Worm (Caenorhabditis elegans): ENCODE data around the gene Y27F2A.6.

DNA sequence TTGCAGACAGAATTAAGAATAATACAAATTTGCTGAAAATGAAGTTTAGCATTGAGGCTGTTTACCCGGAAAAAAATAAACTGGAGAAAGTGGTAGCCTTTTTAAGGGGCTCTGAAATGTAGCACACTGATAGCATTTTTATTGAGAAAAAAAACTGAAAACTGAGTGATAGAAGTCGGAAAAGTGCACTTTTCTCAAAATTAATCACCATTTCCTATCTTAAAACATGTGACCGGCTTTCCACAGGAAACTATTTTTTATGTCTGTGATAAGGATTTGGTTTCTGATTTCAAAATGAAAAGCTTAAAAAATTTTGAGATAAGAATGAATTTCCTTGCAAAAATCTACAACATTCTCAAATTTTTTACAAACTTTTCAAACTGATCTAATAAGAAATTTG is 37.5 kb upstream of the Y27F2A.6 start, which contains the start of gene ZC239.22:
- TF ChIP-seq snpc-4 (tag; optimal IDR thresholded peaks at IDR 0.05) = no peak
- no peak for TF ChIP-seq unc-62 (GFP tag; optimal IDR thresholded peaks at IDR 0.05)
- TF ChIP-seq unc-120 (tag; optimal IDR thresholded peaks at IDR 0.05; ENCODE audit: poor library complexity, severe bottlenecking) = no peak
- no peak for TF ChIP-seq nhr-76 (tag; optimal IDR thresholded peaks at IDR 0.05)
- TF ChIP-seq nhr-28 (tag; optimal IDR thresholded peaks at IDR 0.05) = no peak
- TF ChIP-seq ceh-39 (tag; optimal IDR thresholded peaks at IDR 0.05) = no peak
- no peak for TF ChIP-seq elt-1 (tag; optimal IDR thresholded peaks at IDR 0.05; ENCODE audit: borderline replicate concordance, insufficient read depth)
- TF ChIP-seq unc-39 (tag; optimal IDR thresholded peaks at IDR 0.05) = no peak
- TF ChIP-seq ztf-11 (tag; optimal IDR thresholded peaks at IDR 0.05) = no peak
- no peak for TF ChIP-seq nhr-12 (tag; optimal IDR thresholded peaks at IDR 0.05)
- TF ChIP-seq ham-2 (GFP tag; optimal IDR thresholded peaks at IDR 0.05) = no peak
- TF ChIP-seq pha-4 (tag; optimal IDR thresholded peaks at IDR 0.05) = no peak
- TF ChIP-seq sptf-1 (tag; optimal IDR thresholded peaks at IDR 0.05) = no peak

Data from whole organism, mixed stage, embryonic.